Worm (Caenorhabditis elegans) whole organism, L4 larva: ENCODE results near the gene ZK688.9.

Experiments
- cey-2 ChIP-seq: sonication (generic microtip); optimal IDR thresholded peaks from 3 replicates; lab custom pipeline; 2017; ENCODE audit warnings: missing genetic modification characterization, mild to moderate bottlenecking, missing compliant biosample characterization, antibody characterized with exemption, borderline replicate concordance; ENCODE audit not compliant: insufficient read depth
- dmd-6 ChIP-seq: fragments of 200-800 bp; sonication (Bioruptor generic); IDR thresholded peaks from 2 replicates; pipeline ENCODE4 v1.3.6; 2022; ENCODE audit warnings: missing genetic modification reagents, missing genetic modification characterization, missing compliant biosample characterization
- gei-8 ChIP-seq: fragments of 200-800 bp; sonication (Bioruptor generic); optimal IDR thresholded peaks from 2 replicates; lab custom pipeline; 2018; ENCODE audit warnings: mild to moderate bottlenecking, missing genetic modification characterization, missing compliant biosample characterization
- lin-39 ChIP-seq: fragments of 150-350 bp; optimal IDR thresholded peaks from 2 replicates; lab custom pipeline; 2014; ENCODE audit warnings: missing biosample characterization, missing genetic modification reagents, missing genetic modification characterization
- nhr-25 ChIP-seq: sonication (generic microtip); optimal IDR thresholded peaks from 2 replicates; lab custom pipeline; 2017; ENCODE audit warnings: missing genetic modification characterization, mild to moderate bottlenecking, missing compliant biosample characterization, antibody characterized with exemption, moderate library complexity, borderline replicate concordance; ENCODE audit not compliant: insufficient read depth
- php-3 ChIP-seq: fragments of 200-800 bp; sonication (Bioruptor generic); IDR thresholded peaks from 2 replicates; pipeline ENCODE4 v1.3.6; 2022; ENCODE audit warnings: missing genetic modification reagents, missing genetic modification characterization, missing compliant biosample characterization
- tra-1 ChIP-seq: fragments of 200-800 bp; sonication (Bioruptor generic); IDR thresholded peaks from 2 replicates; pipeline ENCODE4 v1.3.6; 2022; ENCODE audit warnings: missing genetic modification reagents, missing genetic modification characterization, missing compliant biosample characterization
- ztf-11 ChIP-seq: fragments of 150-350 bp; optimal IDR thresholded peaks from 2 replicates; lab custom pipeline; 2014; ENCODE audit warnings: missing biosample characterization, missing genetic modification characterization

DNA sequence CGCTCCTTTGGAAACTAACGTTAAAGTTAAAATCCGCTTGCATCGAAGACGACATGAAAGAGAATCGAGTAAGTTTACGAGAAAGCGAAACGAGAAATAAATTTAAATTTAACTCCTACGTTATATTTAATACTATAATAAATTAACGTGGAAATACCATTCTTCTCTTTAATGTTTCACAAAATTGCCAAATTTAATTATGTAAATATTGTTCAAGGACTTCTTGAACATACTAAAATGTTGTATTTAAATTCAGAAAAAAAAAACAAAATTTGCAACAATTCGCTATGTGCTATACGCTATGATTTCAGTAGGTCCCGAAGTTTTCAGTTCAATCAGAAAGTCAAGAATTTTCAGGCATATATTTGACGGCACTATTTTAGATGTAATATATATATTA is 14.1 kb upstream of the ZK688.9 start, which contains the start of gene ZK688.10:
- no peak for TF ChIP-seq gei-8
- no peak for TF ChIP-seq lin-39 (tag; lab: Kevin White, UChicago)
- no peak for TF ChIP-seq dmd-6 (GFP tag; lab: Robert Waterston, UW)
- no peak for TF ChIP-seq cey-2 (tag; lab: Kevin White, UChicago)
- TF ChIP-seq php-3 (GFP tag; lab: Robert Waterston, UW) = no peak
- TF ChIP-seq tra-1 (GFP tag; lab: Robert Waterston, UW) = no peak
- TF ChIP-seq nhr-25 (tag; lab: Kevin White, UChicago) = no peak
- TF ChIP-seq ztf-11 (tag; lab: Kevin White, UChicago) = no peak
